Worm (Caenorhabditis elegans): ENCODE measurements around the gene asp-3.

ce11 chrX:6835166-6835565 lies 44.3 kb downstream of the asp-3 start, which contains the start of gene F41B4.2:
- TF ChIP-seq tab-1 (GFP tag; IDR thresholded peaks at IDR 0.05) (no peak), T22C8.4 (GFP tag; IDR thresholded peaks at IDR 0.05) (no peak), ztf-23 (GFP tag; IDR thresholded peaks at IDR 0.05) (no peak), med-1 (GFP tag; optimal IDR thresholded peaks at IDR 0.05; ENCODE audit: insufficient read depth) (no peak), flt-1 (GFP tag; IDR thresholded peaks at IDR 0.05) (no peak), ref-1 (GFP tag; conservative IDR thresholded peaks at IDR 0.05) (no peak), klf-2 (GFP tag; conservative IDR thresholded peaks at IDR 0.05) (no peak), cog-1 (tag; optimal IDR thresholded peaks at IDR 0.05) (no peak)

Measured in whole organism, midembryonic.